Fruit fly (Drosophila melanogaster): ENCODE data around the gene CG12012.

CG12012 gene

dm6 chr3L:3408231-3408630, 31.7 kb downstream of the CG12012 start:
- TF ChIP-seq tj (GFP tag; optimal IDR thresholded peaks at IDR 0.05), result peak; percentile 73
- no peak for TF ChIP-seq cnc (optimal IDR thresholded peaks at IDR 0.05)
- TF ChIP-seq kay (GFP tag; ENCODE audit: borderline replicate concordance), result peak; percentile 70

- TF ChIP-seq CG7045 (GFP tag; optimal IDR thresholded peaks at IDR 0.05) (no peak), CG12768 (GFP tag; optimal IDR thresholded peaks at IDR 0.05) (no peak), ovo (GFP tag; optimal IDR thresholded peaks at IDR 0.05) (no peak), bab1 (GFP tag; optimal IDR thresholded peaks at IDR 0.05) (no peak), pad (GFP tag; optimal IDR thresholded peaks at IDR 0.05) (no peak), Hr96 (GFP tag; optimal IDR thresholded peaks at IDR 0.05) (no peak), Mnt (GFP tag; optimal IDR thresholded peaks at IDR 0.05) (no peak), tj (GFP tag; optimal IDR thresholded peaks at IDR 0.05) (no peak)
Measured at dm6 chr3L:3408796-3409625, 32.5 kb downstream of the CG12012 start.

DNA sequence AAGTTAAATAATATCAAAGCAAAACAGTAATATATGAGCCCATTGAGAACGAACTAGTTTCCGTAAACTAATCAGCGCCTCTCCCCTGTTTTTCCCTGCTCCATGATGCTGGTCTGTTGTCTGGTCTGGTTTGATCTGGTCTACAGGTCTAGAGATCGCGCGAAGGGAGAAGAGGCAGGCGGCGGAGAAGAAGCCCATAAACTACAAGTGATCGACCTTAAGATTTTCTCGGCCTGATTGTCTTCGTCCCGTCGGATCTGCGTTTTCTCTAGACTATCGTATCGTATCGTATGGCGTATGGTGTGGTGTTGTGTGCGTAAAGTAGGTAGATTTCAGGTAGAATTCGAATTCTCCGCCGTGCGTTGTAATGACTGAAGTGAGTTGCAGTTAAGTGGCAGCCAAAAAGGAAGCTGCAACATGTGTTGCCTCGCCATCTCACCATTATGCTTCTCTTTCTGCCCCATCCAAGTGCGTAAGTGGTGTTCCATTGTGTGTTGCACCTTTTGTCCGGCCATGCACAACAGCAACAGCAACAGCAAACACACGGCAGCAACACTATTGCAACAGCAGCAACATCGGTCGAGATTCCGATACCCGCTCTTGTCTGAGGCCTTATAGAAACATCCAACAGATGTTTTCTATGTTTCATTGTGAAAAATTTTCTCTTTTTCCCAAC, 33.2 kb downstream of the CG12012 start:
- TF ChIP-seq toe (GFP tag; optimal IDR thresholded peaks at IDR 0.05), result no peak
- TF ChIP-seq CG12768 (GFP tag; optimal IDR thresholded peaks at IDR 0.05), result no peak
- TF ChIP-seq cnc (optimal IDR thresholded peaks at IDR 0.05), result no peak
- TF ChIP-seq tj (GFP tag; optimal IDR thresholded peaks at IDR 0.05), result no peak
- no peak for TF ChIP-seq Clk (GFP tag; optimal IDR thresholded peaks at IDR 0.05)
- no peak for TF ChIP-seq Mnt (GFP tag; optimal IDR thresholded peaks at IDR 0.05)
- TF ChIP-seq CG33017 (tag; optimal IDR thresholded peaks at IDR 0.05), result no peak
- TF ChIP-seq CG7045 (GFP tag; optimal IDR thresholded peaks at IDR 0.05), result no peak
- no peak for TF ChIP-seq CG14711 (tag; optimal IDR thresholded peaks at IDR 0.05)

dm6 chr3L:3410978-3411629, 34.5 kb downstream of the CG12012 start:
- TF ChIP-seq CG12768 (GFP tag; optimal IDR thresholded peaks at IDR 0.05) (no peak), Crg-1 (GFP tag; optimal IDR thresholded peaks at IDR 0.05) (no peak), bab1 (GFP tag; optimal IDR thresholded peaks at IDR 0.05) (no peak), CG14711 (tag; optimal IDR thresholded peaks at IDR 0.05) (no peak)

DNA sequence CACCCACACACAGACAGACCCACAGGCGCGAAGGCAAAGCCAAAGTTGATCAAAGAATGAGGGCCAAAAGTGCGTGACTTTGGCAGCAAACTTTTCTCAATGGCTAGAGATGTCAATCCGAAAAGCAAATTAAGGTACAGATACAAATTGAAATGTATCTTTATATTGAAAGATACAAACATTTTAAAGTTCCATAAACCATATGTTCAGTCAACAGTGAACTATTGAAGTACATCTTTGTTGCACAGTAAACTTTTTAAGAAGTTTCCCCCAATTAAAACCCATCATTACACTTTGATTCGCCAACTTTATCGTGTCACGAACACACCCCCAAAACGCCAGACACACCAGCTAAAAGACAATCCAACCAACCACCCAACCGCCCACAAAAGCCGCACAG, 35.1 kb downstream of the CG12012 start:
- no peak for TF ChIP-seq cnc (optimal IDR thresholded peaks at IDR 0.05)
- TF ChIP-seq cic (GFP tag; optimal IDR thresholded peaks at IDR 0.05), result no peak
- no peak for TF ChIP-seq Crg-1 (GFP tag; optimal IDR thresholded peaks at IDR 0.05)
- no peak for TF ChIP-seq kay (GFP tag; ENCODE audit: borderline replicate concordance)
- no peak for TF ChIP-seq CG7045 (GFP tag; optimal IDR thresholded peaks at IDR 0.05)
- no peak for TF ChIP-seq CG14711 (tag; optimal IDR thresholded peaks at IDR 0.05)
- no peak for TF ChIP-seq ovo (GFP tag; optimal IDR thresholded peaks at IDR 0.05)
- no peak for TF ChIP-seq CG12768 (GFP tag; optimal IDR thresholded peaks at IDR 0.05)
- no peak for TF ChIP-seq CG33017 (tag; optimal IDR thresholded peaks at IDR 0.05)
- TF ChIP-seq Hr96 (GFP tag; optimal IDR thresholded peaks at IDR 0.05), result no peak
- no peak for TF ChIP-seq toe (GFP tag; optimal IDR thresholded peaks at IDR 0.05)
- no peak for TF ChIP-seq CG5204 (GFP tag; optimal IDR thresholded peaks at IDR 0.05)

- no peak for TF ChIP-seq Hr96 (GFP tag; optimal IDR thresholded peaks at IDR 0.05)
- no peak for TF ChIP-seq bab1 (GFP tag; optimal IDR thresholded peaks at IDR 0.05)
- TF ChIP-seq cnc (optimal IDR thresholded peaks at IDR 0.05), result no peak
- no peak for TF ChIP-seq CG5204 (GFP tag; optimal IDR thresholded peaks at IDR 0.05)
- TF ChIP-seq toe (GFP tag; optimal IDR thresholded peaks at IDR 0.05), result no peak
- TF ChIP-seq pad (GFP tag; optimal IDR thresholded peaks at IDR 0.05), result no peak
- no peak for TF ChIP-seq CG14711 (tag; optimal IDR thresholded peaks at IDR 0.05)
- no peak for TF ChIP-seq Crg-1 (GFP tag; optimal IDR thresholded peaks at IDR 0.05)
- no peak for TF ChIP-seq CG11617 (GFP tag; optimal IDR thresholded peaks at IDR 0.05)
- no peak for TF ChIP-seq Mnt (GFP tag; optimal IDR thresholded peaks at IDR 0.05)
- TF ChIP-seq cic (GFP tag; optimal IDR thresholded peaks at IDR 0.05), result no peak
- TF ChIP-seq tj (GFP tag; optimal IDR thresholded peaks at IDR 0.05), result peak; percentile 57
- TF ChIP-seq ovo (GFP tag; optimal IDR thresholded peaks at IDR 0.05), result no peak
- TF ChIP-seq kay (GFP tag; ENCODE audit: borderline replicate concordance), result peak; percentile 59
Measured at dm6 chr3L:3414796-3415568, 38.4 kb downstream of the CG12012 start.

Data from whole organism, adult.